Fruit fly (Drosophila melanogaster) whole organism, embryonic: ENCODE measurements around the gene Bsg.

Source experiments
- B-H2 ChIP-seq: fragments of 200-800 bp; sonication (Bioruptor generic); optimal IDR thresholded peaks from 2 replicates; lab custom pipeline; 2018; ENCODE audit warnings: missing biosample characterization, mild to moderate bottlenecking, missing genetic modification characterization
- Nf-YC ChIP-seq: fragments of 200-800 bp; optimal IDR thresholded peaks from 3 replicates; lab custom pipeline; 2019; ENCODE audit warnings: missing biosample characterization, mild to moderate bottlenecking, missing genetic modification characterization, moderate library complexity
- Ssrp ChIP-seq: fragments of 200-800 bp; sonication (Bioruptor generic); optimal IDR thresholded peaks from 2 replicates; lab custom pipeline; 2018; ENCODE audit warnings: missing biosample characterization, mild to moderate bottlenecking, missing genetic modification characterization, moderate library complexity
- pfk ChIP-seq: fragments of 200-800 bp; sonication (Bioruptor generic); optimal IDR thresholded peaks from 2 replicates; lab custom pipeline; 2018; ENCODE audit warnings: missing biosample characterization, mild to moderate bottlenecking, missing genetic modification characterization, moderate library complexity
- pho ChIP-seq: fragments of 200-800 bp; sonication (Bioruptor generic); optimal IDR thresholded peaks from 2 replicates; lab custom pipeline; 2016; ENCODE audit warnings: missing biosample characterization, missing genetic modification characterization
- seq ChIP-seq: fragments of 200-800 bp; sonication (Bioruptor generic); IDR thresholded peaks from 2 replicates; pipeline ENCODE4 v1.3.6; 2022; ENCODE audit warnings: missing biosample characterization, missing genetic modification characterization

DNA sequence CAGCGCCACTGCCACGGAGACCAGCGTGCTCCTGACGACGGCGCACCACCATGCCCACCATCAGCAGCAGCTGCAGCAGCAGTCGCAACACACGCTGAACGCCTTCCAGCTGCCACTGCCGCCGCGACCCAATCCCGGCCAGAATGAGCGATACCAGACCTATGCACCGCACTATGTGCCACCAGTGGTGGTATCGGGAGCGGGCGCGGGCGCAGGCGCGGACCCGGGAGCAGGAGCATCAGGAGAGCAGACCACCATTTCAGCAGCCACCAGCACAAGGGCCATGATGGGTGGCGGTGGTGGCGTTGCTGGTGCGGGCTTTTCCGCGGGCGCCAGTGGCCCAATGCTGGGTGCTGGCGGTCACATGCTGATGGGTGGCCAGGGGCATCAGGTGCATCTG lies 19.9 kb downstream of the Bsg start:
- TF ChIP-seq seq (no peak), Nf-YC (tag; lab: Kevin White, UChicago) (no peak), pfk (GFP tag; lab: Kevin White, UChicago) (no peak), B-H2 (GFP tag; lab: Kevin White, UChicago) (no peak), pho (no peak), Ssrp (tag; lab: Kevin White, UChicago) (no peak)
